Worm (Caenorhabditis elegans) whole organism, young adult: ENCODE measurements around the gene him-8.

Source experiments
- B0019.2 ChIP-seq: fragments of 200-800 bp; sonication (Bioruptor generic); conservative IDR thresholded peaks from 2 replicates; pipeline ENCODE4 v1.3.6; 2022; ENCODE audit warnings: missing genetic modification reagents, missing genetic modification characterization, missing compliant biosample characterization
- F22D6.2 ChIP-seq: sonication (generic microtip); optimal IDR thresholded peaks from 2 replicates; lab custom pipeline; 2016; ENCODE audit warnings: mild to moderate bottlenecking, missing genetic modification characterization, missing compliant biosample characterization
- F33H1.4 ChIP-seq: fragments of 200-800 bp; sonication (Bioruptor generic); IDR thresholded peaks from 2 replicates; pipeline ENCODE4 v1.3.6; 2022; ENCODE audit warnings: missing genetic modification reagents, missing genetic modification characterization, missing compliant biosample characterization
- F52B5.7 ChIP-seq: sonication (generic microtip); optimal IDR thresholded peaks from 2 replicates; lab custom pipeline; 2016; ENCODE audit warnings: mild to moderate bottlenecking, missing genetic modification characterization, missing compliant biosample characterization
- F57A8.1 ChIP-seq: fragments of 200-800 bp; sonication (Bioruptor generic); optimal IDR thresholded peaks from 2 replicates; lab custom pipeline; 2018; ENCODE audit warnings: mild to moderate bottlenecking, missing genetic modification characterization, moderate library complexity, missing compliant biosample characterization
- K12H6.12 ChIP-seq: fragments of 200-800 bp; sonication (Bioruptor generic); optimal IDR thresholded peaks from 2 replicates; lab custom pipeline; 2018; ENCODE audit warnings: mild to moderate bottlenecking, missing genetic modification characterization, missing compliant biosample characterization
- Y53F4B.3 ChIP-seq: fragments of 200-800 bp; sonication (Bioruptor generic); IDR thresholded peaks from 2 replicates; pipeline ENCODE4 v1.3.6; 2022; ENCODE audit warnings: missing genetic modification reagents, missing genetic modification characterization, missing compliant biosample characterization
- Y79H2A.3 ChIP-seq: fragments of 200-800 bp; sonication (Bioruptor generic); conservative IDR thresholded peaks from 2 replicates; pipeline ENCODE4 v1.3.6; 2022; ENCODE audit warnings: missing genetic modification reagents, missing genetic modification characterization, missing compliant biosample characterization
- Y95B8A.8 ChIP-seq: fragments of 200-800 bp; sonication (Bioruptor generic); IDR thresholded peaks from 2 replicates; pipeline ENCODE4 v1.3.6; 2022; ENCODE audit warnings: missing genetic modification reagents, missing genetic modification characterization, missing compliant biosample characterization
- ZK185.1 ChIP-seq: sonication (generic microtip); optimal IDR thresholded peaks from 2 replicates; lab custom pipeline; 2016; ENCODE audit warnings: mild to moderate bottlenecking, missing genetic modification characterization, missing compliant biosample characterization; ENCODE audit not compliant: poor library complexity, severe bottlenecking
- akir-1 ChIP-seq: fragments of 200-800 bp; sonication (Bioruptor generic); optimal IDR thresholded peaks from 2 replicates; lab custom pipeline; 2018; ENCODE audit warnings: mild to moderate bottlenecking, missing genetic modification characterization, moderate library complexity, missing compliant biosample characterization
- ama-1 ChIP-seq, 3 experiments: fragments of 150-350 bp in 1 of 3; sonication (generic microtip) in 2 of 3; optimal IDR thresholded peaks; 2 replicates each; lab custom pipeline; 2014 to 2018; ENCODE audit warnings: missing biosample characterization in 2 of 3, missing genetic modification characterization in 2 of 3, missing genetic modification reagents in 2 of 3
- aptf-2 ChIP-seq: fragments of 200-800 bp; sonication (Bioruptor generic); conservative IDR thresholded peaks from 2 replicates; pipeline ENCODE4 v1.3.6; 2022; ENCODE audit warnings: missing genetic modification reagents, missing genetic modification characterization, missing compliant biosample characterization
- aptf-3 ChIP-seq: fragments of 200-800 bp; sonication (Bioruptor generic); IDR thresholded peaks from 2 replicates; pipeline ENCODE4 v1.3.6; 2022; ENCODE audit warnings: missing genetic modification characterization, missing compliant biosample characterization
- attf-6 ChIP-seq: fragments of 200-800 bp; sonication (Bioruptor generic); IDR thresholded peaks from 2 replicates; pipeline ENCODE4 v1.3.6; 2022; ENCODE audit warnings: missing genetic modification reagents, missing genetic modification characterization, missing compliant biosample characterization
- ccch-3 ChIP-seq: fragments of 200-800 bp; sonication (Bioruptor generic); optimal IDR thresholded peaks from 2 replicates; lab custom pipeline; 2018; ENCODE audit warnings: mild to moderate bottlenecking, missing genetic modification characterization, missing compliant biosample characterization
- cebp-2 ChIP-seq: fragments of 200-800 bp; sonication (Bioruptor generic); IDR thresholded peaks from 2 replicates; pipeline ENCODE4 v1.3.6; 2022; ENCODE audit warnings: missing genetic modification characterization, missing compliant biosample characterization
- dpff-1 ChIP-seq: sonication (generic microtip); optimal IDR thresholded peaks from 2 replicates; lab custom pipeline; 2017; ENCODE audit warnings: mild to moderate bottlenecking, missing genetic modification characterization, missing compliant biosample characterization
- dpl-1 ChIP-seq: fragments of 150-350 bp; optimal IDR thresholded peaks from 2 replicates; lab custom pipeline; 2014; ENCODE audit warnings: missing biosample characterization, missing genetic modification reagents, missing genetic modification characterization
- egrh-3 ChIP-seq: fragments of 200-800 bp; sonication (Bioruptor generic); IDR thresholded peaks from 2 replicates; pipeline ENCODE4 v1.3.6; 2022; ENCODE audit warnings: missing genetic modification reagents, missing genetic modification characterization, missing compliant biosample characterization
- him-1 ChIP-seq: sonication (generic microtip); optimal IDR thresholded peaks from 2 replicates; lab custom pipeline; 2016; ENCODE audit warnings: missing genotype, missing genetic modification reagents, missing genetic modification characterization, missing compliant biosample characterization
- hmg-1.2 ChIP-seq: fragments of 200-800 bp; sonication (Bioruptor generic); IDR thresholded peaks from 2 replicates; pipeline ENCODE4 v1.3.6; 2022; ENCODE audit warnings: missing genetic modification reagents, missing genetic modification characterization, missing compliant biosample characterization
- hrde-1 ChIP-seq: sonication (generic microtip); optimal IDR thresholded peaks from 2 replicates; lab custom pipeline; 2016; ENCODE audit warnings: missing genetic modification characterization, mild to moderate bottlenecking, missing compliant biosample characterization, moderate library complexity, missing genotype, missing genetic modification reagents, borderline replicate concordance
- lag-1 ChIP-seq: fragments of 200-800 bp; sonication (Bioruptor generic); IDR thresholded peaks from 2 replicates; pipeline ENCODE4 v1.3.6; 2022; ENCODE audit warnings: missing genetic modification reagents, missing genetic modification characterization, missing compliant biosample characterization
- lin-26 ChIP-seq: fragments of 200-800 bp; sonication (Bioruptor generic); IDR thresholded peaks from 2 replicates; pipeline ENCODE4 v1.3.6; 2022; ENCODE audit warnings: missing genetic modification reagents, missing genetic modification characterization, missing compliant biosample characterization
- lin-40 ChIP-seq: sonication (generic microtip); optimal IDR thresholded peaks from 2 replicates; lab custom pipeline; 2016; ENCODE audit warnings: missing genetic modification characterization, mild to moderate bottlenecking, missing compliant biosample characterization, missing genotype, missing genetic modification reagents
- madf-6 ChIP-seq: fragments of 200-800 bp; sonication (Bioruptor generic); IDR thresholded peaks from 2 replicates; pipeline ENCODE4 v1.3.6; 2022; ENCODE audit warnings: missing genetic modification reagents, missing genetic modification characterization, missing compliant biosample characterization
- mel-28 ChIP-seq: sonication (generic microtip); optimal IDR thresholded peaks from 2 replicates; lab custom pipeline; 2016; ENCODE audit warnings: borderline replicate concordance, mild to moderate bottlenecking, missing genetic modification characterization, missing compliant biosample characterization
- nfya-2 ChIP-seq: fragments of 200-800 bp; sonication (Bioruptor generic); IDR thresholded peaks from 2 replicates; pipeline ENCODE4 v1.3.6; 2022; ENCODE audit warnings: missing genetic modification reagents, missing genetic modification characterization, missing compliant biosample characterization
- nhr-120 ChIP-seq: fragments of 200-800 bp; sonication (Bioruptor generic); IDR thresholded peaks from 2 replicates; pipeline ENCODE4 v1.3.6; 2022; ENCODE audit warnings: missing genetic modification characterization, missing compliant biosample characterization
- nhr-27 ChIP-seq: fragments of 200-800 bp; sonication (Bioruptor generic); optimal IDR thresholded peaks from 2 replicates; lab custom pipeline; 2018; ENCODE audit warnings: mild to moderate bottlenecking, missing genetic modification characterization, moderate library complexity, missing compliant biosample characterization
- rec-8 ChIP-seq, 2 experiments: sonication (generic microtip); optimal IDR thresholded peaks; 2 replicates each; lab custom pipeline; 2016; ENCODE audit warnings: mild to moderate bottlenecking in 2 of 2, missing genetic modification characterization in 2 of 2, missing genetic modification reagents in 2 of 2, missing genotype in 2 of 2, missing biosample characterization in 1 of 2, missing compliant biosample characterization in 1 of 2, moderate library complexity in 1 of 2
- sea-2 ChIP-seq: fragments of 200-800 bp; sonication (Bioruptor generic); IDR thresholded peaks from 2 replicates; pipeline ENCODE4 v1.3.6; 2022; ENCODE audit warnings: missing genetic modification characterization, missing compliant biosample characterization
- snpc-4 ChIP-seq, 5 experiments: fragments of 150-350 bp in 1 of 5; sonication (generic microtip) in 4 of 5; optimal IDR thresholded peaks; 2 replicates each; lab custom pipeline; 2014 to 2018; ENCODE audit warnings: missing genetic modification characterization in 5 of 5, missing biosample characterization in 3 of 5, antibody characterized with exemption in 2 of 5, mild to moderate bottlenecking in 2 of 5, missing compliant biosample characterization in 2 of 5, missing genotype in 2 of 5, moderate library complexity in 2 of 5, missing genetic modification reagents in 1 of 5
- tbx-9 ChIP-seq: sonication (generic microtip); optimal IDR thresholded peaks from 2 replicates; lab custom pipeline; 2016; ENCODE audit warnings: borderline replicate concordance, missing genetic modification characterization, inconsistent platforms, missing compliant biosample characterization
- tlf-1 ChIP-seq: fragments of 200-800 bp; sonication (Bioruptor generic); optimal IDR thresholded peaks from 2 replicates; lab custom pipeline; 2018; ENCODE audit warnings: mild to moderate bottlenecking, missing genetic modification characterization, missing compliant biosample characterization
- unc-62 ChIP-seq: fragments of 150-350 bp; optimal IDR thresholded peaks from 2 replicates; lab custom pipeline; 2014; ENCODE audit warnings: missing biosample characterization, missing genetic modification reagents, missing genetic modification characterization
- xnd-1 ChIP-seq: sonication (generic microtip); optimal IDR thresholded peaks from 2 replicates; lab custom pipeline; 2016; ENCODE audit warnings: missing genotype, missing genetic modification reagents, missing genetic modification characterization, missing compliant biosample characterization
- ztf-18 ChIP-seq: sonication (generic microtip); optimal IDR thresholded peaks from 2 replicates; lab custom pipeline; 2016; ENCODE audit warnings: missing genotype, mild to moderate bottlenecking, missing genetic modification characterization, missing compliant biosample characterization
- ztf-28 ChIP-seq: fragments of 200-800 bp; sonication (Bioruptor generic); IDR thresholded peaks from 2 replicates; pipeline ENCODE4 v1.3.6; 2022; ENCODE audit warnings: missing genetic modification reagents, missing genetic modification characterization, missing compliant biosample characterization
- ztf-3 ChIP-seq: fragments of 200-800 bp; sonication (Bioruptor generic); optimal IDR thresholded peaks from 2 replicates; lab custom pipeline; 2018; ENCODE audit warnings: mild to moderate bottlenecking, missing genetic modification characterization, missing compliant biosample characterization

The him-8 gene

DNA sequence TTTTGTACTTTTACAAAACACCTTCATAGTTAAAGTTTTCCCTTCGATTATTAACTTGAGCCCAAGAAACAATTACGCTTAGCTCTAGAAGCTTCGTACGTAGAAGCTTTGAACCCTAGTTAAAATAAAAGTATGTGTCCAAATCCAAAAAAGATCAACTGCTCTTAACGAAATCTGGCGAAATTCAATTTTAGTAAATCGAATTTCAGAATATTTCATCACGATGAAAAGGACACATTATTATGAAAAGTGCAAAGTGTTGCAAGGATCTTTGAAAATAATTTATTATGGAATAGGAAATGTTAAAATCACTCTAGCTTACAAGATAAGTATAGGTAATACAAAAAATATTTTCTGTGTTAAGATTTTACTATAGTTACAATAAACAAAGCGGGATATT is 3.6 kb downstream of the him-8 start:
- TF ChIP-seq nfya-2 (GFP tag; lab: Robert Waterston, UW), result no peak
- no peak for TF ChIP-seq nhr-120 (GFP tag; lab: Robert Waterston, UW)
- TF ChIP-seq Y79H2A.3 (GFP tag; lab: Robert Waterston, UW), result no peak

ce11 chrIV:10567822-10568221 is 6.1 kb downstream of the him-8 start:
- TF ChIP-seq xnd-1, result no peak
- TF ChIP-seq madf-6 (GFP tag; lab: Robert Waterston, UW), result no peak
- no peak for TF ChIP-seq snpc-4 (GFP tag; optimal IDR thresholded peaks at IDR 0.05; lab: Kevin White, UChicago)
- no peak for TF ChIP-seq snpc-4 (tag; optimal IDR thresholded peaks at IDR 0.05; lab: Kevin White, UChicago)
- no peak for TF ChIP-seq ZK185.1 (tag; lab: Kevin White, UChicago)
- TF ChIP-seq nhr-27 (tag; lab: Kevin White, UChicago), result no peak
- TF ChIP-seq aptf-3, result no peak

ce11 chrIV:10570065-10570464 is 8.4 kb downstream of the him-8 start:
- no peak for TF ChIP-seq ztf-18 (tag; lab: Kevin White, UChicago)
- TF ChIP-seq snpc-4 (GFP tag; optimal IDR thresholded peaks at IDR 0.05; lab: Kevin White, UChicago), result no peak
- no peak for TF ChIP-seq snpc-4 (tag; optimal IDR thresholded peaks at IDR 0.05; lab: Kevin White, UChicago)
- TF ChIP-seq egrh-3 (GFP tag; lab: Robert Waterston, UW), result no peak
- no peak for TF ChIP-seq F52B5.7 (tag; lab: Kevin White, UChicago)
- no peak for TF ChIP-seq attf-6 (GFP tag; lab: Robert Waterston, UW)
- TF ChIP-seq nhr-27 (tag; lab: Kevin White, UChicago), result no peak
- TF ChIP-seq B0019.2 (GFP tag; lab: Robert Waterston, UW), result no peak
- no peak for TF ChIP-seq hrde-1 (tag; lab: Kevin White, UChicago)
- TF ChIP-seq dpff-1 (tag; lab: Kevin White, UChicago), result no peak
- TF ChIP-seq cebp-2 (GFP tag; lab: Robert Waterston, UW), result no peak
- no peak for TF ChIP-seq ZK185.1 (tag; lab: Kevin White, UChicago)
- no peak for TF ChIP-seq lin-40 (tag; lab: Kevin White, UChicago)
- no peak for TF ChIP-seq ztf-3
- no peak for TF ChIP-seq sea-2
- TF ChIP-seq mel-28 (tag; lab: Kevin White, UChicago), result no peak
- TF ChIP-seq, all 124 proteins: peak for 0

DNA sequence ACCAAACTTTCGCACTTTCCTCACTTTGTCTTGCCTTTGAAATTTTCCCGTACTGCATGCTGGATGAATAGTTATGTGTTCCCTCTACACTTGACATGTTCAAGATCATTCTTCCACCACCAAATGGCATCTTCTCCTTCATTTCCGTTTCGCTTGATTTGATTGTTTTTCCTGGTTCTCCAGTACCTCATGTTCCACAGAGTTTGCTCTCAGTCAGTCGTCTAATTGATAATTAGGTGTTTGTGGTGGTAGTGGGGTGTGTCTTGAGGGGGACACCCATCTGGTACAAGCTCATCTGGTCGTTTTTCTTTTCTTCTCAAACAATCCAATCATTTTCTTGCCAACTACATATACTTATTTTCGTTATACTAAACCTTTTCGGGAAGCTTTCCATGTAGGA is 9.3 kb downstream of the him-8 start:
- no peak for TF ChIP-seq hmg-1.2 (GFP tag; lab: Robert Waterston, UW)
- no peak for TF ChIP-seq tbx-9
- TF ChIP-seq unc-62, result no peak
- no peak for TF ChIP-seq dpl-1 (GFP tag; lab: Kevin White, UChicago)
- TF ChIP-seq Y53F4B.3, result no peak
- no peak for TF ChIP-seq ccch-3 (GFP tag; lab: Kevin White, UChicago)
- no peak for TF ChIP-seq K12H6.12 (tag; lab: Kevin White, UChicago)
- TF ChIP-seq rec-8 (tag; optimal IDR thresholded peaks at IDR 0.05; lab: Kevin White, UChicago), result no peak
- TF ChIP-seq lag-1 (GFP tag; lab: Robert Waterston, UW), result no peak

DNA sequence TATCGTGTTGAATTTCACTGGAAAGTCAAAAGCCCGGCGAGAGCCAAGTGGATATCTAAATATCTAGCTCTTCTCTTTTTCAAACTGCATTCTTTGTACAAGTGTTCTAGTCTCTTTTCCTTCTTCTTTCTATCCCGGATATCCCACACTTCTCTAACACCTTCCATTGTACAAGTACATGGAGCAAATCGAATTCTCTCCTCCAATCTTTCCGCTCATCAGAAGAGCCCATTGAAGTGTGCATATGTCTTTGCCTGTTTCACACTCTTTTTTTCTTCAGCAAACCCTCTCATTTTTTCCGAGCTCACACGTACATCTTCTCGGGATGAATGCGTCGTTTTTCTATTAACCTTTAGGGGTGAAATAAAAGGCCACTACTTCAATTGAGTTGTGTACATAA is 11.8 kb downstream of the him-8 start:
- TF ChIP-seq lin-26 (GFP tag; lab: Robert Waterston, UW), result no peak
- no peak for TF ChIP-seq tlf-1 (GFP tag; lab: Kevin White, UChicago)
- no peak for TF ChIP-seq akir-1 (GFP tag; lab: Kevin White, UChicago)
- no peak for TF ChIP-seq him-1
- no peak for TF ChIP-seq nfya-2 (GFP tag; lab: Robert Waterston, UW)
- TF ChIP-seq hmg-1.2 (GFP tag; lab: Robert Waterston, UW), result no peak
- no peak for TF ChIP-seq ama-1 (optimal IDR thresholded peaks at IDR 0.05; lab: Kevin White, UChicago)
- TF ChIP-seq ama-1 (GFP tag; optimal IDR thresholded peaks at IDR 0.05; lab: Kevin White, UChicago), result no peak
- no peak for TF ChIP-seq F57A8.1 (GFP tag; lab: Kevin White, UChicago)
- TF ChIP-seq ztf-28 (GFP tag; lab: Robert Waterston, UW), result no peak
- TF ChIP-seq F33H1.4 (GFP tag; lab: Robert Waterston, UW), result no peak
- TF ChIP-seq Y95B8A.8 (GFP tag; lab: Robert Waterston, UW), result no peak
- no peak for TF ChIP-seq K12H6.12 (tag; lab: Kevin White, UChicago)
- no peak for TF ChIP-seq aptf-2 (GFP tag; lab: Robert Waterston, UW)
- no peak for TF ChIP-seq lin-40 (tag; lab: Kevin White, UChicago)
- TF ChIP-seq sea-2, result no peak
- no peak for TF ChIP-seq F22D6.2 (tag; lab: Kevin White, UChicago)
